Worm (Caenorhabditis elegans): ENCODE measurements around the gene oac-29.

- TF ChIP-seq him-1 (tag; optimal IDR thresholded peaks at IDR 0.05) (no peak), dao-5 (tag; optimal IDR thresholded peaks at IDR 0.05) (no peak)
These were observed 32.2 kb downstream of the oac-29 start, which contains the start of gene F41E6.5 for ce11 chrV:8603272-8603671.

Measured in whole organism, L4/young adult.